Worm (Caenorhabditis elegans) whole organism, late embryonic: ENCODE data around the gene dnj-18.
A peak's percentile ranks its signal among the peaks of the same experiment; 100 is the strongest.

Experiments
- C08G9.2 ChIP-seq: sonication (generic microtip); optimal IDR thresholded peaks from 2 replicates; lab custom pipeline; 2016; ENCODE audit warnings: mild to moderate bottlenecking, missing genetic modification characterization, moderate library complexity, missing compliant biosample characterization
- F13H6.1 ChIP-seq: sonication (generic microtip); optimal IDR thresholded peaks from 2 replicates; lab custom pipeline; 2016; ENCODE audit warnings: missing genetic modification characterization, missing compliant biosample characterization
- K02D7.2 ChIP-seq: sonication (generic microtip); optimal IDR thresholded peaks from 2 replicates; lab custom pipeline; 2017; ENCODE audit warnings: mild to moderate bottlenecking, missing genetic modification characterization, missing compliant biosample characterization
- K09A11.1 ChIP-seq: sonication (generic microtip); optimal IDR thresholded peaks from 2 replicates; lab custom pipeline; 2017; ENCODE audit warnings: antibody characterized with exemption, mild to moderate bottlenecking, missing genetic modification characterization, missing compliant biosample characterization; ENCODE audit not compliant: insufficient read depth
- T23F11.4 ChIP-seq: fragments of 200-800 bp; sonication (Bioruptor generic); optimal IDR thresholded peaks from 2 replicates; lab custom pipeline; 2018; ENCODE audit warnings: mild to moderate bottlenecking, missing genetic modification characterization, missing compliant biosample characterization
- Y22D7AL.16 ChIP-seq: sonication (generic microtip); optimal IDR thresholded peaks from 2 replicates; lab custom pipeline; 2016; ENCODE audit warnings: missing genetic modification characterization, missing compliant biosample characterization
- ama-1 ChIP-seq: fragments of 150-350 bp; optimal IDR thresholded peaks from 2 replicates; lab custom pipeline; 2014
- ceh-14 ChIP-seq: sonication (generic microtip); optimal IDR thresholded peaks from 2 replicates; lab custom pipeline; 2016; ENCODE audit warnings: missing genotype, missing genetic modification characterization, missing compliant biosample characterization
- ceh-18 ChIP-seq: sonication (generic microtip); optimal IDR thresholded peaks from 2 replicates; lab custom pipeline; 2016; ENCODE audit warnings: missing genetic modification characterization, missing compliant biosample characterization
- ceh-19 ChIP-seq: fragments of 200-800 bp; sonication (Bioruptor generic); optimal IDR thresholded peaks from 2 replicates; lab custom pipeline; 2018; ENCODE audit warnings: mild to moderate bottlenecking, missing genetic modification characterization, missing compliant biosample characterization
- ceh-2 ChIP-seq: sonication (generic microtip); optimal IDR thresholded peaks from 2 replicates; lab custom pipeline; 2016; ENCODE audit warnings: missing genotype, missing genetic modification characterization, missing compliant biosample characterization
- ceh-22 ChIP-seq: sonication (generic microtip); optimal IDR thresholded peaks from 2 replicates; lab custom pipeline; 2017; ENCODE audit warnings: missing biosample characterization, missing genetic modification characterization
- ceh-30 ChIP-seq: fragments of 150-350 bp; optimal IDR thresholded peaks from 2 replicates; lab custom pipeline; 2014; ENCODE audit warnings: missing biosample characterization, missing genetic modification characterization
- ceh-31 ChIP-seq: sonication (generic microtip); optimal IDR thresholded peaks from 2 replicates; lab custom pipeline; 2016; ENCODE audit warnings: missing genetic modification characterization, missing compliant biosample characterization
- ceh-48 ChIP-seq: sonication (generic microtip); optimal IDR thresholded peaks from 2 replicates; lab custom pipeline; 2016; ENCODE audit warnings: missing genetic modification characterization, inconsistent platforms, missing compliant biosample characterization
- ceh-6 ChIP-seq: fragments of 200-800 bp; sonication (Bioruptor generic); optimal IDR thresholded peaks from 2 replicates; lab custom pipeline; 2018; ENCODE audit warnings: mild to moderate bottlenecking, missing genetic modification characterization, missing compliant biosample characterization
- ceh-9 ChIP-seq: sonication (generic microtip); optimal IDR thresholded peaks from 2 replicates; lab custom pipeline; 2016; ENCODE audit warnings: mild to moderate bottlenecking, missing genetic modification characterization, inconsistent platforms, missing compliant biosample characterization
- che-1 ChIP-seq: sonication (generic microtip); optimal IDR thresholded peaks from 2 replicates; lab custom pipeline; 2016; ENCODE audit warnings: mild to moderate bottlenecking, missing genetic modification characterization, missing compliant biosample characterization
- elt-4 ChIP-seq: sonication (generic microtip); optimal IDR thresholded peaks from 2 replicates; lab custom pipeline; 2016; ENCODE audit warnings: missing genetic modification characterization, missing compliant biosample characterization
- hlh-13 ChIP-seq: fragments of 200-800 bp; sonication (Bioruptor generic); optimal IDR thresholded peaks from 2 replicates; lab custom pipeline; 2018; ENCODE audit warnings: mild to moderate bottlenecking, missing genetic modification characterization, missing compliant biosample characterization
- hlh-30 ChIP-seq: sonication (generic microtip); optimal IDR thresholded peaks from 2 replicates; lab custom pipeline; 2017; ENCODE audit warnings: antibody characterized with exemption, missing genetic modification characterization, missing compliant biosample characterization; ENCODE audit not compliant: insufficient read depth
- hlh-6 ChIP-seq: sonication (generic microtip); optimal IDR thresholded peaks from 2 replicates; lab custom pipeline; 2016; ENCODE audit warnings: missing genotype, missing genetic modification characterization, missing compliant biosample characterization
- lim-6 ChIP-seq: sonication (generic microtip); optimal IDR thresholded peaks from 2 replicates; lab custom pipeline; 2016; ENCODE audit warnings: missing genetic modification characterization, missing compliant biosample characterization
- nfya-1 ChIP-seq: sonication (generic microtip); optimal IDR thresholded peaks from 2 replicates; lab custom pipeline; 2017; ENCODE audit warnings: missing genetic modification characterization, mild to moderate bottlenecking, missing compliant biosample characterization, antibody characterized with exemption, moderate library complexity
- pag-3 ChIP-seq: sonication (generic microtip); optimal IDR thresholded peaks from 2 replicates; lab custom pipeline; 2016; ENCODE audit warnings: missing compliant biosample characterization, missing genetic modification characterization, borderline replicate concordance
- pat-9 ChIP-seq: fragments of 200-800 bp; sonication (Bioruptor generic); optimal IDR thresholded peaks from 2 replicates; lab custom pipeline; 2018; ENCODE audit warnings: mild to moderate bottlenecking, missing genetic modification characterization, moderate library complexity, missing compliant biosample characterization
- pax-1 ChIP-seq: fragments of 150-350 bp; optimal IDR thresholded peaks from 2 replicates; lab custom pipeline; 2014; ENCODE audit warnings: missing biosample characterization, missing genetic modification characterization
- pha-2 ChIP-seq: sonication (generic microtip); optimal IDR thresholded peaks from 2 replicates; lab custom pipeline; 2017; ENCODE audit warnings: mild to moderate bottlenecking, missing genetic modification characterization, missing compliant biosample characterization
- pha-4 ChIP-seq: fragments of 150-350 bp; optimal IDR thresholded peaks from 2 replicates; lab custom pipeline; 2018; ENCODE audit warnings: missing biosample characterization, missing genetic modification reagents, missing genetic modification characterization
- ref-2 ChIP-seq: sonication (generic microtip); optimal IDR thresholded peaks from 2 replicates; lab custom pipeline; 2016; ENCODE audit warnings: missing genetic modification characterization, missing compliant biosample characterization
- sdc-2 ChIP-seq: sonication (generic microtip); optimal IDR thresholded peaks from 2 replicates; lab custom pipeline; 2016; ENCODE audit warnings: missing genotype, missing genetic modification characterization, missing compliant biosample characterization
- sox-2 ChIP-seq: fragments of 200-800 bp; sonication (Bioruptor generic); IDR thresholded peaks from 2 replicates; pipeline ENCODE4 v1.3.6; 2022; ENCODE audit warnings: missing genetic modification reagents, missing genetic modification characterization, missing compliant biosample characterization
- syd-9 ChIP-seq: sonication (generic microtip); optimal IDR thresholded peaks from 2 replicates; lab custom pipeline; 2016; ENCODE audit warnings: mild to moderate bottlenecking, missing genetic modification characterization, moderate library complexity, missing compliant biosample characterization
- tbx-2 ChIP-seq: sonication (generic microtip); optimal IDR thresholded peaks from 2 replicates; lab custom pipeline; 2016; ENCODE audit warnings: missing genetic modification characterization, missing compliant biosample characterization
- tbx-7 ChIP-seq: sonication (generic microtip); optimal IDR thresholded peaks from 2 replicates; lab custom pipeline; 2016; ENCODE audit warnings: missing genotype, missing genetic modification characterization, missing compliant biosample characterization
- unc-42 ChIP-seq: sonication (generic microtip); optimal IDR thresholded peaks from 2 replicates; lab custom pipeline; 2016; ENCODE audit warnings: missing genotype, missing genetic modification characterization, missing compliant biosample characterization
- unc-55 ChIP-seq: sonication (generic microtip); optimal IDR thresholded peaks from 2 replicates; lab custom pipeline; 2017; ENCODE audit warnings: missing biosample characterization, missing genetic modification reagents, missing genetic modification characterization
- zip-5 ChIP-seq: sonication (generic microtip); optimal IDR thresholded peaks from 2 replicates; lab custom pipeline; 2016; ENCODE audit warnings: missing genetic modification characterization, missing compliant biosample characterization

The dnj-18 gene

DNA sequence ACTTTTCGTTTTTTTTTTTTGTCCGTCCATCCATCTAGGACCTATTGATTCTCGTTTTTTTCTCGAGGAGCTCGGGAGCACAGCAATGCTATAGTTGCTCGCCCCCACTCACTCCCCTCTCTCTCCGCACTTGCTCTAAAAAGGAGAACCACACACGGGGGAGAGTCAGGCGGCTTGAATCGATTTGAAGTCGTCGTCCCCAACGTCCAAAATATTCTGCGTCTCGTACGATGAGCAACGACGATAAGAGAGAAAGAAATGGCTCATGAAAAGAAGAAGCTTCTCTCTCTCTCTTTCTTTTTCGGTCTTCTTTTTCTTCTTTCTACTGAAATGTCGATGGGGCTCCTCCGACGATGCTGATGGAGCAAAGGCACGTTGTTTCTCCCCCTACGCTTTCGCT is 41.5 kb upstream of the dnj-18 start:
- no peak for TF ChIP-seq pha-2 (tag; lab: Kevin White, UChicago)
- no peak for TF ChIP-seq T23F11.4 (GFP tag; lab: Kevin White, UChicago)
- no peak for TF ChIP-seq ama-1 (lab: Kevin White, UChicago)
- TF ChIP-seq pag-3 (tag; lab: Kevin White, UChicago): no peak
- no peak for TF ChIP-seq tbx-2
- TF ChIP-seq hlh-13: no peak
- TF ChIP-seq ceh-18 (tag; lab: Kevin White, UChicago): no peak
- peak; percentile 79 for TF ChIP-seq ceh-31 (tag; lab: Kevin White, UChicago)
- TF ChIP-seq F13H6.1 (tag; lab: Kevin White, UChicago): no peak
- peak; percentile 79 for TF ChIP-seq ceh-48
- TF ChIP-seq ceh-2 (tag; lab: Kevin White, UChicago): no peak
- peak; percentile 9 for TF ChIP-seq lim-6
- TF ChIP-seq che-1 (tag; lab: Kevin White, UChicago): no peak
- TF ChIP-seq nfya-1 (tag; lab: Kevin White, UChicago): peak; percentile 20
- no peak for TF ChIP-seq C08G9.2
- TF ChIP-seq pax-1 (tag; lab: Kevin White, UChicago): no peak
- no peak for TF ChIP-seq sox-2
- TF ChIP-seq K02D7.2 (tag; lab: Kevin White, UChicago): no peak
- no peak for TF ChIP-seq K09A11.1 (tag; lab: Kevin White, UChicago)
- TF ChIP-seq ceh-22 (tag; lab: Kevin White, UChicago): no peak
- no peak for TF ChIP-seq hlh-6 (tag; lab: Kevin White, UChicago)
- TF ChIP-seq ceh-6 (GFP tag; lab: Kevin White, UChicago): no peak
- TF ChIP-seq pha-4 (tag; lab: Kevin White, UChicago): no peak
- peak; percentile 66 for TF ChIP-seq unc-42
- no peak for TF ChIP-seq elt-4 (tag; lab: Kevin White, UChicago)
- TF ChIP-seq pat-9: no peak
- TF ChIP-seq hlh-30 (tag; lab: Kevin White, UChicago): no peak
- no peak for TF ChIP-seq unc-55
- no peak for TF ChIP-seq Y22D7AL.16 (tag; lab: Kevin White, UChicago)

DNA sequence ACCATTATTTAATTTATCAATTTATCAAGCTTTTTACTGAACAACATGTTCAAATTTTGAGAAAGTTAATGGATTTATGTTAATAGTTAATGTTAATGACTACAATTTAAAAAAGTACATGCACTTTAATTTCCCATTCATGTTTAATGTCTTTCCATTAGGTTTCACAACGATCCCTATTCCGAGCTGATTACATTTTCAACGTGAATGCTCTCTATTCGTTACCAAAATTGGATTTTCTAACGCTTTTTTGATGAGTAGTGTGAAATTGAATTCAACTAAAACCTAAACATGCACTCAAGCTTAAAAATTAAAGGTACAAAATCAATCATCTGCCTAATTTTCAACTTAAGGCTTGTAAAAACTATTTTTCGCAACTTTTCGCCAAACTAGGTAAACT is 40.5 kb upstream of the dnj-18 start:
- no peak for TF ChIP-seq K02D7.2 (tag; lab: Kevin White, UChicago)
- no peak for TF ChIP-seq tbx-7
- peak; percentile 56 for TF ChIP-seq unc-42

DNA sequence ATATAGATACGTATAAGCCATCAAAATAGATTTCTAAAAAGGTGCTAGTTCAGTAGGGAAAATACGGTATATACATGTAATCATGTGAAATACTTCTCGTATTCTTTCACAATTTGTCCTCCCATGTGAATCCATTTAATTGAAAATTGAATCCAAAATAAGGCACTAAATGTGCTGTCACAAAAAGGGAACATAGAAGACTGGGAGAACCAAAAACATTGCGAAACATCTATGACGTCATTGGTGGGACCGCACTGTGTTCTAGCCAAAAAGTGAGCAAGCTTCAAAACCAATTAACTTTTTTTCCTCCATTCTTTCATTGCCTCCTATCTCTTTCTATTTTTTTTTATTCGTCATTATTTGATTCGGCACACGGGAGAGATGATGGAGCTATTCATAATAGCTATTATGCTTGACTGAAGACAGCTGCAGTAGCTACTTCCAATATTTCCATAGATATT is 39.5 kb upstream of the dnj-18 start, which contains the start of gene cdka-1:
Gene cdka-1, plus strand, starts transcription at position 411 of the 461 bp plus-strand sequence.
- no peak for TF ChIP-seq ceh-19 (GFP tag; lab: Kevin White, UChicago)
- no peak for TF ChIP-seq pha-2 (tag; lab: Kevin White, UChicago)
- TF ChIP-seq che-1 (tag; lab: Kevin White, UChicago): no peak
- no peak for TF ChIP-seq ceh-30 (tag; lab: Kevin White, UChicago)
- TF ChIP-seq hlh-6 (tag; lab: Kevin White, UChicago): no peak

DNA sequence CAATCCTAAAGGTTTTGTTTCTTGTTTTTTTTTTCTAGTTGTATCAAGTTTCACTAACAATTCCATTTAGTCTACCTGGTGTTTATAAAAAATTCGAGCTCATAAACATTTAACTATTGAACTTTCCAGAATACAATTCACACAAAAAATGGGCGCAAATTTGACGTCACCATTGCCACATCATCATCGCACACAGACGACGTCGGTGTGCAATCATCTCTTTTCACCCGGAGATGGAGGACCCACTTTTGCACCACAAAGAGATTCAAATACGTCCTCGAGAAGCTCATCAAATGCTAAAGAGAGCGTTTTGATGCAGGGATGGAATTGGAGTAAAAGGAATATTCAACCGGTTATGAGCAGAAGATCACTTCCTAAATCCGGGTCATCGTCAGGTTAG is 38.5 kb upstream of the dnj-18 start:
- TF ChIP-seq ceh-9: no peak
- TF ChIP-seq sdc-2 (tag; lab: Kevin White, UChicago): no peak
- TF ChIP-seq ceh-2 (tag; lab: Kevin White, UChicago): no peak
- TF ChIP-seq ceh-48: no peak
- no peak for TF ChIP-seq ceh-19 (GFP tag; lab: Kevin White, UChicago)
- TF ChIP-seq syd-9 (tag; lab: Kevin White, UChicago): no peak

DNA sequence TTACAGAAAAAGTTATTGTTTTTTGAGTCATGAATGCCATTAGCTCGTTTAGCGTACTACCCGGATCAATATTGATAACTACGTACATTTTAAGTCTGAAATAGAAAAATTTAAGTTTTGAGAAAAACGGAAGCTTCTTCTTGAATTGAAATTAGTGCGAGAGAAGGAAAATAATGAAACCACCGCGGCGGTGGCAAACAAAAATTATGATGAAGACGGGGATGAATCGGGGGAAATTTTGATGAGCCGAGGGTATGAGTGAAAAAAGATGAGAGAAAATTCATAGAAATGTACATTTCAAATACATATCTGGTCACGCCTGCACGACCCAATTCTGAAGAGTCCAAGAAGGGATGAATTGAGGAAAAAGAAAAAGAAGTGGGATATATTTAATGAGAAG is 32.6 kb upstream of the dnj-18 start, which contains the start of gene T23F11.4:
Gene T23F11.4, minus strand, starts transcription at position 101 of the 400 bp plus-strand sequence.
- no peak for TF ChIP-seq ceh-31 (tag; lab: Kevin White, UChicago)
- no peak for TF ChIP-seq F13H6.1 (tag; lab: Kevin White, UChicago)
- no peak for TF ChIP-seq pha-2 (tag; lab: Kevin White, UChicago)
- TF ChIP-seq K09A11.1 (tag; lab: Kevin White, UChicago): no peak
- TF ChIP-seq tbx-2: no peak
- TF ChIP-seq ref-2 (tag; lab: Kevin White, UChicago): no peak
- no peak for TF ChIP-seq zip-5 (tag; lab: Kevin White, UChicago)
- TF ChIP-seq Y22D7AL.16 (tag; lab: Kevin White, UChicago): no peak
- no peak for TF ChIP-seq ceh-14 (tag; lab: Kevin White, UChicago)
- no peak for TF ChIP-seq unc-42
- TF ChIP-seq K02D7.2 (tag; lab: Kevin White, UChicago): no peak
- no peak for TF ChIP-seq tbx-7
